Fruit fly (Drosophila melanogaster) whole organism: ENCODE results near the gene CG11155.

Source experiments
- CG8478 ChIP-seq: fragments of >200 bp; optimal IDR thresholded peaks from 2 replicates; lab custom pipeline; 2018; ENCODE audit warnings: inconsistent platforms
- Dll ChIP-seq: fragments of >200 bp; optimal IDR thresholded peaks from 2 replicates; lab custom pipeline; 2017
- psq ChIP-seq: fragments of >200 bp; optimal IDR thresholded peaks from 2 replicates; lab custom pipeline; 2017
- usp ChIP-seq: fragments of >200 bp; optimal IDR thresholded peaks from 2 replicates; lab custom pipeline; 2017; ENCODE audit warnings: missing biosample characterization, missing genetic modification characterization, mixed read lengths

DNA sequence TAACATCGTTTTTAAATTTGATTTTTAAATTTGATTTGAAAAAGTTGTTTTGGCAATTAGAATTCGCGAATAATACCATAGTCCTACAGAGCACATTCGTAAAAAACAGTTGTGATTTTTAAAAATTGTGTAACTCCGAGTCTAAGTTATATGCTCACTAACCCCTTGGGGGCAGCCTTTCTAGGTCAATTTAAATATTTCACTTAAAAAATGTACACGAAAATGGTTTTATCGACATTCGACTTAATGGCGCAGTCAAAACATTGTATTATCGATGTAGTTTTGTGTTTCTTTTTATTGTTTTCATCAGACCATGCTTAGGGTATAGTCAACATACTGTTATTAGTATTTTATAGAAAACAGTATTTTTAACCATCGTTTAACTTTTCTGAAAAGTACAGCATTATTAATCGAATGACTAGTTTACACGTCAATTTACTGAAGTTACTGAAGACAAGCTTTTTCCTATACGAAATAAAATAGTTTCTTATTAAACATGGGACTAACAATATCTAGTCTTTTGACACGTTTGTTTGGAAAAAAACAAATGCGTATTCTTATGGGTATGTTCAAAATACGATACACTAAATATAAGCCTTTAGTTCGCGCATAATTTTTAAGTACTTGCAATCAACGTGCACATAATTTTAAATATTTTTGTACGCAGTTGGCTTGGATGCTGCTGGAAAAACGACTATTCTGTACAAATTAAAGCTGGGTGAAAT lies 2.5 kb upstream of the CG11155 start, which contains the start of gene Arf4:
- no peak for TF ChIP-seq CG8478
- no peak for TF ChIP-seq psq (lab: Kevin White, UChicago)
- no peak for TF ChIP-seq Dll (lab: Kevin White, UChicago)
- no peak for TF ChIP-seq usp (GFP tag; lab: Kevin White, UChicago)
